Fruit fly (Drosophila melanogaster) whole organism, pupa: ENCODE measurements around the gene Irk1.
A peak's percentile ranks its signal among the peaks of the same experiment; 100 is the strongest.

Experiments used
- CG10348 ChIP-seq: fragments of 200-800 bp; sonication (Bioruptor generic); IDR thresholded peaks from 2 replicates; pipeline ENCODE4 v1.3.6; 2022; ENCODE audit warnings: missing biosample characterization, missing genetic modification characterization
- CG12605 ChIP-seq: fragments of 200-800 bp; sonication (Bioruptor generic); IDR thresholded peaks from 2 replicates; pipeline ENCODE4 v1.3.6; 2022; ENCODE audit warnings: missing biosample characterization, missing genetic modification characterization
- CG13204 ChIP-seq: fragments of 200-800 bp; sonication (Bioruptor generic); optimal IDR thresholded peaks from 2 replicates; lab custom pipeline; 2018; ENCODE audit warnings: missing biosample characterization, mild to moderate bottlenecking, missing genetic modification characterization, moderate library complexity
- CG14655 ChIP-seq: fragments of 200-800 bp; sonication (Bioruptor generic); optimal IDR thresholded peaks from 3 replicates; lab custom pipeline; 2017; ENCODE audit warnings: mild to moderate bottlenecking, missing biosample characterization, missing genetic modification reagents, missing genetic modification characterization
- CG15710 ChIP-seq: fragments of 200-800 bp; sonication (Bioruptor generic); optimal IDR thresholded peaks from 2 replicates; lab custom pipeline; 2018; ENCODE audit warnings: missing biosample characterization, mild to moderate bottlenecking, missing genetic modification characterization, moderate library complexity
- CG17806 ChIP-seq: fragments of 200-800 bp; sonication (Bioruptor generic); optimal IDR thresholded peaks from 2 replicates; lab custom pipeline; 2018; ENCODE audit warnings: missing biosample characterization, mild to moderate bottlenecking, missing genetic modification characterization, moderate library complexity
- CG32121 ChIP-seq: fragments of 200-800 bp; sonication (Bioruptor generic); IDR thresholded peaks from 2 replicates; pipeline ENCODE4 v1.3.6; 2022; ENCODE audit warnings: missing biosample characterization, missing genetic modification characterization
- CG34367 ChIP-seq: fragments of 200-800 bp; sonication (Bioruptor generic); optimal IDR thresholded peaks from 2 replicates; lab custom pipeline; 2018; ENCODE audit warnings: missing biosample characterization, mild to moderate bottlenecking, missing genetic modification characterization
- CG4496 ChIP-seq: fragments of 200-800 bp; sonication (Bioruptor generic); IDR thresholded peaks from 3 replicates; pipeline ENCODE4 v1.3.6; 2022; ENCODE audit warnings: missing biosample characterization, missing genetic modification characterization
- CG8159 ChIP-seq: fragments of 200-800 bp; sonication (Bioruptor generic); optimal IDR thresholded peaks from 3 replicates; lab custom pipeline; 2018; ENCODE audit warnings: missing biosample characterization, mild to moderate bottlenecking, missing genetic modification characterization, moderate library complexity
- CG8301 ChIP-seq: fragments of 200-800 bp; sonication (Bioruptor generic); optimal IDR thresholded peaks from 2 replicates; lab custom pipeline; 2018; ENCODE audit warnings: missing biosample characterization, mild to moderate bottlenecking, missing genetic modification characterization
- CG9948 ChIP-seq: fragments of 200-800 bp; sonication (Bioruptor generic); optimal IDR thresholded peaks from 2 replicates; lab custom pipeline; 2018; ENCODE audit warnings: missing biosample characterization, mild to moderate bottlenecking, missing genetic modification characterization, moderate library complexity
- D1 ChIP-seq: fragments of 200-800 bp; sonication (Bioruptor generic); optimal IDR thresholded peaks from 2 replicates; lab custom pipeline; 2018; ENCODE audit warnings: missing biosample characterization, mild to moderate bottlenecking, missing genetic modification characterization, moderate library complexity
- EcR ChIP-seq: fragments of 200-800 bp; sonication (Bioruptor generic); optimal IDR thresholded peaks from 3 replicates; lab custom pipeline; 2019; ENCODE audit warnings: missing biosample characterization, missing genetic modification characterization, mild to moderate bottlenecking, moderate library complexity, missing genetic modification reagents
- Ets98B ChIP-seq: fragments of 200-800 bp; sonication (Bioruptor generic); IDR thresholded peaks from 2 replicates; pipeline ENCODE4 v1.3.6; 2022; ENCODE audit warnings: missing biosample characterization, missing genetic modification characterization
- Pif1A ChIP-seq: fragments of 200-800 bp; sonication (Bioruptor generic); optimal IDR thresholded peaks from 3 replicates; lab custom pipeline; 2016; ENCODE audit warnings: missing biosample characterization, missing genetic modification characterization
- Pif1B ChIP-seq: fragments of 200-800 bp; sonication (Bioruptor generic); optimal IDR thresholded peaks from 3 replicates; lab custom pipeline; 2016; ENCODE audit warnings: missing biosample characterization, missing genetic modification characterization
- Snoo ChIP-seq: fragments of 200-800 bp; sonication (Bioruptor generic); optimal IDR thresholded peaks from 3 replicates; lab custom pipeline; 2017; ENCODE audit warnings: missing biosample characterization, mild to moderate bottlenecking, missing genetic modification characterization, inconsistent platforms
- fd96Ca ChIP-seq: fragments of 200-800 bp; sonication (Bioruptor generic); IDR thresholded peaks from 3 replicates; pipeline ENCODE4 v1.3.6; 2022; ENCODE audit warnings: missing biosample characterization, missing genetic modification characterization
- gl ChIP-seq: fragments of 200-800 bp; sonication (Bioruptor generic); optimal IDR thresholded peaks from 2 replicates; lab custom pipeline; 2018; ENCODE audit warnings: missing biosample characterization, mild to moderate bottlenecking, missing genetic modification characterization
- rn ChIP-seq: fragments of 200-800 bp; sonication (Bioruptor generic); IDR thresholded peaks from 2 replicates; pipeline ENCODE4 v1.3.6; 2022; ENCODE audit warnings: missing biosample characterization, missing genetic modification characterization

The Irk1 gene

dm6 chr3R:23156347-23156864 lies 11.7 kb upstream of the Irk1 start:
- TF ChIP-seq gl (tag; lab: Kevin White, UChicago), result no peak
- TF ChIP-seq D1 (tag; lab: Kevin White, UChicago), result no peak
- no peak for TF ChIP-seq CG10348
- TF ChIP-seq Pif1B, result no peak
- no peak for TF ChIP-seq CG14655
- no peak for TF ChIP-seq CG13204 (GFP tag; lab: Kevin White, UChicago)
- no peak for TF ChIP-seq CG8159 (tag; lab: Kevin White, UChicago)
- TF ChIP-seq CG4496 (GFP tag; lab: Robert Waterston, UW), result no peak
- no peak for TF ChIP-seq CG34367 (tag; lab: Kevin White, UChicago)
- no peak for TF ChIP-seq CG8301 (tag; lab: Kevin White, UChicago)
- TF ChIP-seq EcR (GFP tag; lab: Kevin White, UChicago), result no peak
- TF ChIP-seq rn (GFP tag; lab: Robert Waterston, UW), result no peak
- no peak for TF ChIP-seq CG17806 (tag; lab: Kevin White, UChicago)
- TF ChIP-seq Ets98B (GFP tag; lab: Robert Waterston, UW), result no peak
- no peak for TF ChIP-seq CG9948 (tag; lab: Kevin White, UChicago)

DNA sequence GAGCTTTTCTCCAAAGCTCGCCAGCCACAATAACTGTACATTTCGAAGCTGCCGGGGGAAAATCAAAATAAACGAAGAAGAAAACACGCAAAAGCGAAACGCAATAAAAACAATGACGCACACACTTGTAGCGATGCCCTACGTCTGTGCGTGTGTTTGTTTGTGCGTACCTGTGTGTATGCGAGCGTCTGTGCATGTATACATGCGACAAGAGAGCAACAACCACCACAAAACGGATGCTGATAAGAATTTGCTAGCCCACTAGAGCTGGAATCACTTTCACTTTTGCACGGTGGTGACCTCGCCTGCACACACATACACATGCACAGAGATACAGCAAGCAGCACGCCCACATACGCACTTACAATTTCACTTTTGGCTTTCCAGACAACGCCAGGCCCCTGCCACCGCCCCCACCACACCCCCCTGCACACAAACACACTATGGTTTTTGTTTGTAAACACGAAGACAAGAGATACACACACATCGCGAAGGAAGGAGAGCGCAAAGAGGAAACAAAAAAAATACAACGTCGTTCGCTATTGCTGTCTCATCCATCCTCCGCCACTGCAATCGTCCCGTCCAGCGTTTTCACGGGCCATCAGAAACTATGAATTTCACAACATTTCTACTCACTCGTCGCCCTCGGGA lies 11.1 kb upstream of the Irk1 start:
- TF ChIP-seq EcR (GFP tag; lab: Kevin White, UChicago) (peak; percentile 98), Snoo (tag; lab: Kevin White, UChicago) (peak; percentile 38), CG4496 (GFP tag; lab: Robert Waterston, UW) (peak; percentile 71; the same call in 2 of the 3 replicates), CG12605 (GFP tag; lab: Robert Waterston, UW) (peak; percentile 67), rn (GFP tag; lab: Robert Waterston, UW) (no peak), CG15710 (tag; lab: Kevin White, UChicago) (peak; percentile 16), CG9948 (tag; lab: Kevin White, UChicago) (no peak), gl (tag; lab: Kevin White, UChicago) (peak; percentile 54), CG14655 (no peak), CG13204 (GFP tag; lab: Kevin White, UChicago) (peak; percentile 54), CG32121 (GFP tag; lab: Robert Waterston, UW) (peak; percentile 38; the same call in 1 of the 2 replicates), CG10348 (no peak), CG8301 (tag; lab: Kevin White, UChicago) (peak; percentile 40), CG34367 (tag; lab: Kevin White, UChicago) (peak; percentile 26), D1 (tag; lab: Kevin White, UChicago) (no peak)

- TF ChIP-seq fd96Ca (no peak), CG13204 (GFP tag; lab: Kevin White, UChicago) (no peak), Ets98B (GFP tag; lab: Robert Waterston, UW) (no peak), CG15710 (tag; lab: Kevin White, UChicago) (no peak), D1 (tag; lab: Kevin White, UChicago) (no peak), Pif1B (no peak), Pif1A (no peak), CG4496 (GFP tag; lab: Robert Waterston, UW) (no peak), CG32121 (GFP tag; lab: Robert Waterston, UW) (no peak), CG8159 (tag; lab: Kevin White, UChicago) (no peak), CG12605 (GFP tag; lab: Robert Waterston, UW) (no peak), Snoo (tag; lab: Kevin White, UChicago) (no peak), CG9948 (tag; lab: Kevin White, UChicago) (no peak), CG10348 (no peak), rn (GFP tag; lab: Robert Waterston, UW) (no peak), CG17806 (tag; lab: Kevin White, UChicago) (no peak), gl (tag; lab: Kevin White, UChicago) (no peak)
Observed at dm6 chr3R:23157664-23158151, 10.4 kb upstream of the Irk1 start, which contains the start of gene unk. unk (minus strand) TSS chr3R:23157862.

DNA sequence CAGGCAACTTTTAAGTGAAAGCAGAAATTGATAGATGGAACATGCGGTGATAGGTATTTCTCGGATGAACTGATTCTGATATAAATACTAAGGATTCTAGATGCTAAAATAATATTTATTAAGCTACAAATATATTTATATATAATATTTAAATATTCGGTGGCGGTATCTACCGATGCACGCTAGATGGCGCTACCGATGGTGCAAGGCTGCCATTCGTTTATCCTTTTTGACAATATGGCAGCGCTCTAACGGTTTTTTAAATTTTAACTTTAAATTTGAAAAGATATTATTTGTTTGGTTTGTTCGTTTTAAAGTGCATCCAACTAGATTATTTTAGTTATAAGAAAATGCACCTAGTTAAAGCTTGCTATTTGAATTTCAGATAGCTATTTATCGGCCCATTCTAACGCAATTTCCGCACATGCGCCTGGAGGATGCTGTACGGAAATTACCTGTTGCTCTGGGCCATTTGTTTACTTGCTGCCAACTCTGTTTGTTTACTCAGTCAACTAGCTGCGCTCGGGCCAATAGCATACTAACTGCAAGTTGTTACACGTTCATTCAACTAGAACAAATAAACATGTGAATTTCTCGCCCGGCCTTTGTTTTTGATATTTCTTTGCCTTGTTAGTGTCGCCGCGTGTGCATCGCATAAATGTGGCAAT lies 8.7 kb upstream of the Irk1 start, which contains the start of gene VhaAC39-2:
VhaAC39-2 (minus strand) TSS at position 28 of the 668 bp plus-strand sequence.
- peak; percentile 63; the same call in 1 of the 2 replicates for TF ChIP-seq CG12605 (GFP tag; lab: Robert Waterston, UW)
- TF ChIP-seq Snoo (tag; lab: Kevin White, UChicago), result no peak

dm6 chr3R:23161288-23161870 lies 6.7 kb upstream of the Irk1 start, which contains the start of gene CG13829:
CG13829 (minus strand) TSS chr3R:23161338.
- TF ChIP-seq EcR (GFP tag; lab: Kevin White, UChicago) (no peak), CG12605 (GFP tag; lab: Robert Waterston, UW) (no peak), D1 (tag; lab: Kevin White, UChicago) (no peak), CG10348 (no peak), Pif1B (no peak), CG32121 (GFP tag; lab: Robert Waterston, UW) (no peak), CG17806 (tag; lab: Kevin White, UChicago) (no peak), fd96Ca (no peak), CG4496 (GFP tag; lab: Robert Waterston, UW) (no peak), CG9948 (tag; lab: Kevin White, UChicago) (no peak)
